Worm (Caenorhabditis elegans) whole organism, L2 larva: Measurements from ENCODE around the gene F11G11.13.

Experiments
- blmp-1 ChIP-seq: sonication (generic microtip); optimal IDR thresholded peaks from 2 replicates; lab custom pipeline; 2017; ENCODE audit warnings: missing genetic modification characterization, mild to moderate bottlenecking, missing compliant biosample characterization, antibody characterized with exemption, moderate library complexity; ENCODE audit not compliant: insufficient read depth
- elt-3 ChIP-seq: sonication (generic microtip); optimal IDR thresholded peaks from 2 replicates; lab custom pipeline; 2017; ENCODE audit warnings: missing biosample characterization, missing genetic modification characterization
- nhr-11 ChIP-seq: fragments of 150-350 bp; optimal IDR thresholded peaks from 2 replicates; lab custom pipeline; 2014; ENCODE audit warnings: missing biosample characterization, missing genetic modification characterization
- unc-39 ChIP-seq: fragments of 150-350 bp; optimal IDR thresholded peaks from 2 replicates; lab custom pipeline; 2014; ENCODE audit warnings: missing biosample characterization, missing genetic modification characterization
- ztf-4 ChIP-seq: fragments of 150-350 bp; optimal IDR thresholded peaks from 2 replicates; lab custom pipeline; 2014; ENCODE audit warnings: missing biosample characterization, missing genetic modification characterization

DNA sequence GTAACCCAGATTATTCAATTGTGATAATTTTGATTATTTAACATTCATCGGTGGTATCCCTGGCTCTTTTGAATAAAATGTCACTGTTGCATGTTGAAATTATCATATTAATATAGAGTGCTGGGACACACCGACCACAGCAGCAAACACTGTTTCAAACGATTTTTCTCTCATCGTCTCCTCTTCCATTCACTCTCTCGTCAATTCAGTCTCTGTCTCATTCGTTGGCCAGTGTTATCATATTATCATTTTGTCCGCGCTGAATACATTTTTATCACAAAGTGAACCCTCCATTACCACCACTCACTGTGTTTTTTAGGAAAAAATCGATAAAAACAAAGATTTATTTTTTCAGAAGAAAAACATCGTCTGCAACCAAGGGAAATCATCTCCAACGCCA is 18.9 kb downstream of the F11G11.13 start:
- no peak for TF ChIP-seq ztf-4 (tag; lab: Kevin White, UChicago)
- no peak for TF ChIP-seq elt-3 (tag; lab: Kevin White, UChicago)
- no peak for TF ChIP-seq unc-39 (tag; lab: Kevin White, UChicago)
- TF ChIP-seq nhr-11: no peak
- no peak for TF ChIP-seq blmp-1
